Worm (Caenorhabditis elegans) whole organism, L1 larva: ENCODE results near the gene C34C12.9.

ENCODE experiments used
- C04F5.9 ChIP-seq: sonication (generic microtip); optimal IDR thresholded peaks from 2 replicates; lab custom pipeline; 2016; ENCODE audit warnings: missing genetic modification characterization, missing compliant biosample characterization
- C34B4.2 ChIP-seq: sonication (generic microtip); optimal IDR thresholded peaks from 2 replicates; lab custom pipeline; 2017; ENCODE audit warnings: mild to moderate bottlenecking, missing genetic modification characterization, missing compliant biosample characterization
- F16B12.6 ChIP-seq: fragments of 150-350 bp; optimal IDR thresholded peaks from 2 replicates; lab custom pipeline; 2014; ENCODE audit warnings: missing biosample characterization, missing genetic modification characterization
- Y116A8C.19 ChIP-seq: sonication (generic microtip); optimal IDR thresholded peaks from 2 replicates; lab custom pipeline; 2016; ENCODE audit warnings: missing compliant biosample characterization, missing genetic modification characterization, borderline replicate concordance
- aha-1 ChIP-seq: fragments of 150-350 bp; optimal IDR thresholded peaks from 2 replicates; lab custom pipeline; 2014; ENCODE audit warnings: missing biosample characterization, missing genetic modification characterization
- alr-1 ChIP-seq: fragments of 200-800 bp; sonication (Bioruptor generic); optimal IDR thresholded peaks from 2 replicates; lab custom pipeline; 2018; ENCODE audit warnings: borderline replicate concordance, mild to moderate bottlenecking, missing genetic modification characterization, missing compliant biosample characterization
- ces-1 ChIP-seq: fragments of 150-350 bp; optimal IDR thresholded peaks from 2 replicates; lab custom pipeline; 2014; ENCODE audit warnings: missing biosample characterization, missing genetic modification reagents, missing genetic modification characterization
- dpl-1 ChIP-seq, 3 experiments: fragments of 150-350 bp in 2 of 3; sonication (generic microtip) in 1 of 3; optimal IDR thresholded peaks; 2 replicates each; lab custom pipeline; 2014 to 2017; ENCODE audit warnings: missing biosample characterization in 3 of 3, missing genetic modification characterization in 3 of 3, missing genetic modification reagents in 3 of 3
- dsc-1 ChIP-seq: sonication (generic microtip); optimal IDR thresholded peaks from 2 replicates; lab custom pipeline; 2016; ENCODE audit warnings: mild to moderate bottlenecking, missing genetic modification characterization, missing compliant biosample characterization
- efl-1 ChIP-seq, 4 experiments: fragments of 150-350 bp; optimal IDR thresholded peaks in 3 of 4; peaks in 1 of 4; 1 replicate in 1 of 4; 2 replicates in 3 of 4; lab custom pipeline; 2014; ENCODE audit warnings: missing biosample characterization in 2 of 4, missing genetic modification characterization in 2 of 4, missing genetic modification reagents in 2 of 4
- egl-27 ChIP-seq, 2 experiments: fragments of 150-350 bp in 1 of 2; sonication (generic microtip); optimal IDR thresholded peaks; 3 replicates each; lab custom pipeline; 2017 to 2018; ENCODE audit warnings: missing biosample characterization in 2 of 2, missing genetic modification characterization in 2 of 2, missing genetic modification reagents in 2 of 2
- elt-3 ChIP-seq, 6 experiments: fragments of 150-350 bp in 1 of 6; sonication (generic microtip); optimal IDR thresholded peaks; 2 replicates each; lab custom pipeline; 2017 to 2018; ENCODE audit warnings: missing biosample characterization in 6 of 6, missing genetic modification characterization in 6 of 6, inconsistent platforms in 1 of 6
- fkh-10 ChIP-seq: sonication (generic microtip); optimal IDR thresholded peaks from 2 replicates; lab custom pipeline; 2017; ENCODE audit warnings: missing biosample characterization, missing genetic modification reagents, missing genetic modification characterization
- fkh-8 ChIP-seq: sonication (generic microtip); optimal IDR thresholded peaks from 2 replicates; lab custom pipeline; 2016; ENCODE audit warnings: mild to moderate bottlenecking, missing genetic modification characterization, missing compliant biosample characterization
- fos-1 ChIP-seq: fragments of 150-350 bp; optimal IDR thresholded peaks from 2 replicates; lab custom pipeline; 2014; ENCODE audit warnings: missing biosample characterization, missing genetic modification characterization
- isw-1 ChIP-seq: fragments of 200-800 bp; sonication (Bioruptor generic); IDR thresholded peaks from 2 replicates; pipeline ENCODE4 v1.3.6; 2022; ENCODE audit warnings: missing genetic modification characterization, missing compliant biosample characterization
- jun-1 ChIP-seq: fragments of 150-350 bp; optimal IDR thresholded peaks from 2 replicates; lab custom pipeline; 2014; ENCODE audit warnings: missing biosample characterization, missing genetic modification reagents, missing genetic modification characterization
- lin-14 ChIP-seq: fragments of 200-800 bp; sonication (Bioruptor generic); optimal IDR thresholded peaks from 2 replicates; lab custom pipeline; 2018; ENCODE audit warnings: mild to moderate bottlenecking, missing genetic modification characterization, moderate library complexity, missing compliant biosample characterization
- lin-35 ChIP-seq, 2 experiments: fragments of 150-350 bp; optimal IDR thresholded peaks; 2 replicates each; lab custom pipeline; 2014; ENCODE audit warnings: missing biosample characterization in 2 of 2, missing genetic modification characterization in 2 of 2, missing genetic modification reagents in 2 of 2
- lin-39 ChIP-seq: fragments of 150-350 bp; optimal IDR thresholded peaks from 2 replicates; lab custom pipeline; 2014; ENCODE audit warnings: missing biosample characterization, missing genetic modification reagents, missing genetic modification characterization
- lir-3 ChIP-seq: sonication (generic microtip); optimal IDR thresholded peaks from 2 replicates; lab custom pipeline; 2016; ENCODE audit warnings: mild to moderate bottlenecking, missing genetic modification characterization, moderate library complexity, missing compliant biosample characterization; ENCODE audit not compliant: poor library complexity
- lsy-2 ChIP-seq, 2 experiments: fragments of 150-350 bp; optimal IDR thresholded peaks; 2 replicates each; lab custom pipeline; 2014; ENCODE audit warnings: missing biosample characterization in 2 of 2, missing genetic modification characterization in 2 of 2
- mdl-1 ChIP-seq, 2 experiments: fragments of 150-350 bp; optimal IDR thresholded peaks; 2 replicates each; lab custom pipeline; 2014 to 2017; ENCODE audit warnings: missing biosample characterization in 2 of 2, missing genetic modification characterization in 2 of 2, inconsistent platforms in 1 of 2
- mep-1 ChIP-seq: fragments of 150-350 bp; optimal IDR thresholded peaks from 2 replicates; lab custom pipeline; 2014; ENCODE audit warnings: missing biosample characterization, missing genetic modification characterization
- nhr-12 ChIP-seq: sonication (generic microtip); optimal IDR thresholded peaks from 2 replicates; lab custom pipeline; 2017; ENCODE audit warnings: missing biosample characterization, missing genetic modification characterization
- nhr-19 ChIP-seq: fragments of 200-800 bp; sonication (Bioruptor generic); conservative IDR thresholded peaks from 2 replicates; pipeline ENCODE4 v1.3.6; 2022; ENCODE audit warnings: missing genetic modification characterization, missing compliant biosample characterization
- nhr-20 ChIP-seq: sonication (generic microtip); optimal IDR thresholded peaks from 2 replicates; lab custom pipeline; 2016; ENCODE audit warnings: mild to moderate bottlenecking, missing genetic modification characterization, missing compliant biosample characterization
- nhr-71 ChIP-seq: sonication (generic microtip); optimal IDR thresholded peaks from 2 replicates; lab custom pipeline; 2016; ENCODE audit warnings: mild to moderate bottlenecking, missing genetic modification characterization, moderate library complexity, missing compliant biosample characterization
- nhr-85 ChIP-seq: sonication (generic microtip); peaks from one replicate; lab custom pipeline; 2016; ENCODE audit warnings: missing genetic modification characterization, inconsistent platforms, missing compliant biosample characterization
- pag-3 ChIP-seq: sonication (generic microtip); optimal IDR thresholded peaks from 2 replicates; lab custom pipeline; 2017; ENCODE audit warnings: missing genetic modification characterization, mild to moderate bottlenecking, missing compliant biosample characterization, antibody characterized with exemption, borderline replicate concordance; ENCODE audit not compliant: insufficient read depth
- rnt-1 ChIP-seq: sonication (generic microtip); optimal IDR thresholded peaks from 2 replicates; lab custom pipeline; 2016; ENCODE audit warnings: mild to moderate bottlenecking, missing genetic modification characterization, moderate library complexity, missing compliant biosample characterization
- skn-1 ChIP-seq: fragments of 150-350 bp; optimal IDR thresholded peaks from 2 replicates; lab custom pipeline; 2014; ENCODE audit warnings: missing biosample characterization, missing genetic modification characterization
- sox-4 ChIP-seq: sonication (generic microtip); optimal IDR thresholded peaks from 2 replicates; lab custom pipeline; 2016; ENCODE audit warnings: missing genetic modification characterization, missing compliant biosample characterization
- swsn-7 ChIP-seq: sonication (generic microtip); optimal IDR thresholded peaks from 2 replicates; lab custom pipeline; 2016; ENCODE audit warnings: missing genetic modification characterization, missing compliant biosample characterization
- tbx-2 ChIP-seq: sonication (generic microtip); optimal IDR thresholded peaks from 2 replicates; lab custom pipeline; 2016; ENCODE audit warnings: missing genetic modification characterization, missing compliant biosample characterization
- unc-130 ChIP-seq: fragments of 150-350 bp; optimal IDR thresholded peaks from 2 replicates; lab custom pipeline; 2017; ENCODE audit warnings: missing biosample characterization, missing genetic modification characterization, inconsistent platforms
- unc-62 ChIP-seq: fragments of 150-350 bp; optimal IDR thresholded peaks from 2 replicates; lab custom pipeline; 2014; ENCODE audit warnings: missing biosample characterization, missing genetic modification reagents, missing genetic modification characterization
- unc-86 ChIP-seq: sonication (generic microtip); optimal IDR thresholded peaks from 2 replicates; lab custom pipeline; 2016; ENCODE audit warnings: missing genetic modification characterization, missing compliant biosample characterization
- unc-98 ChIP-seq: fragments of 200-800 bp; sonication (Bioruptor generic); IDR thresholded peaks from 2 replicates; pipeline ENCODE4 v1.3.6; 2022; ENCODE audit warnings: missing genetic modification characterization, missing compliant biosample characterization
- vab-15 ChIP-seq: sonication (generic microtip); optimal IDR thresholded peaks from 2 replicates; lab custom pipeline; 2017; ENCODE audit warnings: missing genotype, mild to moderate bottlenecking, missing genetic modification characterization, missing compliant biosample characterization
- zip-4 ChIP-seq: fragments of 200-800 bp; sonication (Bioruptor generic); optimal IDR thresholded peaks from 2 replicates; lab custom pipeline; 2018; ENCODE audit warnings: mild to moderate bottlenecking, missing genetic modification characterization, moderate library complexity, missing compliant biosample characterization

C34C12.9 gene

DNA sequence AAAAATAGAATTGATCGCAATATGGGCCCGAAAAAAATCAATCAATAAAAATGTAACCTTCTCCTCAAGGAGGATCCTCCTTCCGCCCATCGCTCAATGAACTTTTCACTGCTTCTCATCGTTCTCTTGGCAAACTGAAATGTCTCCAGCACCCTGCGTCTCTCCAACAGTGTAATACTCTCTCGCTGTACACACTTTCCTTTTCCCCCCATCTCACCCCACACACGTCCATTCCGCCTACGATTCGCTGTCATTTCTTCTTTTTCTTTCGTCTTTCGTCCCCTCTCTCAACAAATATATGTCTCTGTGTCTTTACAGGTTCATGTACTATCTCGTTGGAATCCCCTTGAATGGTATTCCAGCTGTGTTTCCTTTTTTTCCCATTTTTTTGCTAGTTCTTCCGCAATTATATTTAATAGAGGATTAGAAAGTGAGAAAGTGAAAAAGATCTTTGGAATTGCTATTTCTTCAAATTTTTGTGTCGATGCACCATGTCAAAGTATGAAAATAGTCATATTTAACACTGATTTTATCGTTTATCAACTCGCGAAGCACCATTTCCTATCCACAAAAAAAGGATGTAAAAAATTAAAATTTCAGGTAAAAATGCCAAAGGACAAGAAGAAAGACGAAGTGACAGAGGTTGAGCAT, 3.8 kb downstream of the C34C12.9 start, which contains the start of gene rsu-1 (continued):
- peak; percentile 67 for TF ChIP-seq nhr-20
- peak; percentile 64 for TF ChIP-seq swsn-7 (tag; lab: Kevin White, UChicago)
- TF ChIP-seq dsc-1 (tag; lab: Kevin White, UChicago), result peak; percentile 47
- peak; percentile 58 to 67 for TF ChIP-seq efl-1 (optimal IDR thresholded peaks at IDR 0.05; lab: Kevin White, UChicago)
- TF ChIP-seq efl-1 (GFP tag; optimal IDR thresholded peaks at IDR 0.05 in 1 of 2; lab: Kevin White, UChicago), result peak; percentile 47 to 91
- peak in 1 of 2 experiments; percentile 48 for TF ChIP-seq mdl-1 (tag; optimal IDR thresholded peaks at IDR 0.05; lab: Kevin White, UChicago)
- no peak for TF ChIP-seq lir-3
- TF ChIP-seq nhr-71 (tag; lab: Kevin White, UChicago), result peak; percentile 74
- no peak for TF ChIP-seq Y116A8C.19
- no peak for TF ChIP-seq alr-1 (tag; lab: Kevin White, UChicago)
- TF ChIP-seq lsy-2 (tag; optimal IDR thresholded peaks at IDR 0.05; lab: Kevin White, UChicago), result peak; percentile 66 to 75
- TF ChIP-seq egl-27 (tag; optimal IDR thresholded peaks at IDR 0.05; lab: Kevin White, UChicago), result peak in 1 of 2 experiments; percentile 18
- TF ChIP-seq sox-4 (tag; lab: Kevin White, UChicago), result no peak
- TF ChIP-seq dpl-1 (GFP tag; optimal IDR thresholded peaks at IDR 0.05; lab: Kevin White, UChicago), result peak in 2 of 3 experiments; percentile 36 to 42
- TF ChIP-seq unc-86 (tag; lab: Kevin White, UChicago), result no peak
- no peak for TF ChIP-seq unc-130 (tag; lab: Kevin White, UChicago)
- TF ChIP-seq elt-3 (tag; optimal IDR thresholded peaks at IDR 0.05; lab: Kevin White, UChicago), result peak in 1 of 6 experiments; percentile 15
- peak; percentile 71 for TF ChIP-seq mep-1 (tag; lab: Kevin White, UChicago)
- TF ChIP-seq C04F5.9 (tag; lab: Kevin White, UChicago), result no peak
- no peak for TF ChIP-seq isw-1
- TF ChIP-seq fos-1, result peak; percentile 11
- peak; percentile 68 for TF ChIP-seq rnt-1 (tag; lab: Kevin White, UChicago)
- TF ChIP-seq lin-35 (GFP tag; optimal IDR thresholded peaks at IDR 0.05; lab: Kevin White, UChicago), result peak; percentile 37 to 42
- TF ChIP-seq aha-1 (tag; lab: Kevin White, UChicago), result no peak
- no peak for TF ChIP-seq skn-1 (tag; lab: Kevin White, UChicago)
- peak; percentile 53 for TF ChIP-seq jun-1 (tag; lab: Kevin White, UChicago)
- TF ChIP-seq nhr-19 (GFP tag; lab: Robert Waterston, UW), result peak; percentile 61
- peak; percentile 86 for TF ChIP-seq lin-14 (GFP tag; lab: Kevin White, UChicago)

- TF ChIP-seq lin-39 (no peak), fkh-10 (GFP tag; lab: Kevin White, UChicago) (no peak), lsy-2 (tag; optimal IDR thresholded peaks at IDR 0.05; lab: Kevin White, UChicago) (no peak), isw-1 (no peak), tbx-2 (tag; lab: Kevin White, UChicago) (no peak), nhr-71 (tag; lab: Kevin White, UChicago) (no peak), F16B12.6 (no peak), unc-98 (GFP tag; lab: Robert Waterston, UW) (no peak), aha-1 (tag; lab: Kevin White, UChicago) (no peak), fkh-8 (tag; lab: Kevin White, UChicago) (no peak), ces-1 (GFP tag; lab: Kevin White, UChicago) (no peak), nhr-85 (tag; lab: Kevin White, UChicago) (no peak), rnt-1 (tag; lab: Kevin White, UChicago) (no peak), mep-1 (tag; lab: Kevin White, UChicago) (no peak), zip-4 (GFP tag; lab: Kevin White, UChicago) (no peak), pag-3 (tag; lab: Kevin White, UChicago) (no peak), vab-15 (tag; lab: Kevin White, UChicago) (no peak), nhr-12 (no peak), C34B4.2 (tag; lab: Kevin White, UChicago) (no peak), unc-62 (GFP tag; lab: Kevin White, UChicago) (no peak)
Observed at ce11 chrIII:3470973-3471372, 4.3 kb downstream of the C34C12.9 start.
